Worm (Caenorhabditis elegans) whole organism, young adult: ENCODE data around the gene Y45G5AM.5.

Experiments
- F10E7.11 ChIP-seq: sonication (generic microtip); optimal IDR thresholded peaks from 2 replicates; lab custom pipeline; 2017; ENCODE audit warnings: mild to moderate bottlenecking, missing genetic modification characterization, moderate library complexity, missing compliant biosample characterization
- F33H1.4 ChIP-seq: fragments of 200-800 bp; sonication (Bioruptor generic); IDR thresholded peaks from 2 replicates; pipeline ENCODE4 v1.3.6; 2022; ENCODE audit warnings: missing genetic modification reagents, missing genetic modification characterization, missing compliant biosample characterization
- F39B2.1 ChIP-seq: fragments of 200-800 bp; sonication (Bioruptor generic); IDR thresholded peaks from 2 replicates; pipeline ENCODE4 v1.3.6; 2022; ENCODE audit warnings: missing genetic modification reagents, missing genetic modification characterization, missing compliant biosample characterization
- F49E8.2 ChIP-seq: sonication (generic microtip); optimal IDR thresholded peaks from 3 replicates; lab custom pipeline; 2017; ENCODE audit warnings: missing genetic modification characterization, mild to moderate bottlenecking, missing compliant biosample characterization, antibody characterized with exemption, moderate library complexity; ENCODE audit not compliant: insufficient read depth
- Y53G8AR.9 ChIP-seq: fragments of 200-800 bp; sonication (Bioruptor generic); conservative IDR thresholded peaks from 2 replicates; pipeline ENCODE4 v1.3.6; 2022; ENCODE audit warnings: missing genetic modification reagents, missing genetic modification characterization, missing compliant biosample characterization
- ama-1 ChIP-seq, 3 experiments: fragments of 150-350 bp in 1 of 3; sonication (generic microtip) in 2 of 3; optimal IDR thresholded peaks; 2 replicates each; lab custom pipeline; 2014 to 2018; ENCODE audit warnings: missing biosample characterization in 2 of 3, missing genetic modification characterization in 2 of 3, missing genetic modification reagents in 2 of 3
- attf-5 ChIP-seq: fragments of 200-800 bp; sonication (Bioruptor generic); optimal IDR thresholded peaks from 2 replicates; lab custom pipeline; 2018; ENCODE audit warnings: mild to moderate bottlenecking, missing genetic modification characterization, missing compliant biosample characterization
- bed-2 ChIP-seq: fragments of 200-800 bp; sonication (Bioruptor generic); IDR thresholded peaks from 2 replicates; pipeline ENCODE4 v1.3.6; 2022; ENCODE audit warnings: missing genetic modification reagents, missing genetic modification characterization, missing compliant biosample characterization
- cebp-2 ChIP-seq: fragments of 200-800 bp; sonication (Bioruptor generic); IDR thresholded peaks from 2 replicates; pipeline ENCODE4 v1.3.6; 2022; ENCODE audit warnings: missing genetic modification characterization, missing compliant biosample characterization
- ceh-79 ChIP-seq: sonication (generic microtip); optimal IDR thresholded peaks from 2 replicates; lab custom pipeline; 2017; ENCODE audit warnings: mild to moderate bottlenecking, missing genetic modification characterization, missing compliant biosample characterization
- dox-1 ChIP-seq: fragments of 200-800 bp; sonication (Bioruptor generic); IDR thresholded peaks from 2 replicates; pipeline ENCODE4 v1.3.6; 2022; ENCODE audit warnings: missing genetic modification reagents, missing genetic modification characterization, missing compliant biosample characterization
- ekl-4 ChIP-seq: fragments of 200-800 bp; sonication (Bioruptor generic); IDR thresholded peaks from 2 replicates; pipeline ENCODE4 v1.3.6; 2022; ENCODE audit warnings: missing genetic modification reagents, missing genetic modification characterization, missing compliant biosample characterization
- fkh-3 ChIP-seq: sonication (generic microtip); optimal IDR thresholded peaks from 2 replicates; lab custom pipeline; 2016; ENCODE audit warnings: mild to moderate bottlenecking, missing genetic modification characterization, missing compliant biosample characterization
- him-1 ChIP-seq: sonication (generic microtip); optimal IDR thresholded peaks from 2 replicates; lab custom pipeline; 2016; ENCODE audit warnings: missing genotype, missing genetic modification reagents, missing genetic modification characterization, missing compliant biosample characterization
- hrde-1 ChIP-seq: sonication (generic microtip); optimal IDR thresholded peaks from 2 replicates; lab custom pipeline; 2016; ENCODE audit warnings: missing genetic modification characterization, mild to moderate bottlenecking, missing compliant biosample characterization, moderate library complexity, missing genotype, missing genetic modification reagents, borderline replicate concordance
- let-526 ChIP-seq: fragments of 200-800 bp; sonication (Bioruptor generic); IDR thresholded peaks from 2 replicates; pipeline ENCODE4 v1.3.6; 2022; ENCODE audit warnings: missing genetic modification reagents, missing genetic modification characterization, missing compliant biosample characterization
- let-607 ChIP-seq, 2 experiments: fragments of 200-800 bp in 1 of 2; sonication (Bioruptor generic) in 1 of 2; sonication (generic microtip) in 1 of 2; optimal IDR thresholded peaks; 2 replicates each; lab custom pipeline; 2016 to 2018; ENCODE audit warnings: mild to moderate bottlenecking in 2 of 2, missing compliant biosample characterization in 2 of 2, missing genetic modification characterization in 2 of 2, moderate library complexity in 2 of 2, missing genotype in 1 of 2
- lin-26 ChIP-seq: fragments of 200-800 bp; sonication (Bioruptor generic); IDR thresholded peaks from 2 replicates; pipeline ENCODE4 v1.3.6; 2022; ENCODE audit warnings: missing genetic modification reagents, missing genetic modification characterization, missing compliant biosample characterization
- lin-35 ChIP-seq, 3 experiments: fragments of 150-350 bp in 2 of 3; sonication (generic microtip) in 1 of 3; optimal IDR thresholded peaks; 2 replicates each; lab custom pipeline; 2014 to 2018; ENCODE audit warnings: missing biosample characterization in 3 of 3, missing genetic modification characterization in 3 of 3, missing genetic modification reagents in 3 of 3
- madf-3 ChIP-seq: fragments of 200-800 bp; sonication (Bioruptor generic); IDR thresholded peaks from 2 replicates; pipeline ENCODE4 v1.3.6; 2022; ENCODE audit warnings: missing genetic modification reagents, missing genetic modification characterization, missing compliant biosample characterization
- nfya-1 ChIP-seq: sonication (generic microtip); optimal IDR thresholded peaks from 2 replicates; lab custom pipeline; 2017; ENCODE audit warnings: antibody characterized with exemption, missing compliant biosample characterization, missing genetic modification characterization, borderline replicate concordance; ENCODE audit not compliant: insufficient read depth
- nfyb-1 ChIP-seq: fragments of 200-800 bp; sonication (Bioruptor generic); IDR thresholded peaks from 2 replicates; pipeline ENCODE4 v1.3.6; 2022; ENCODE audit warnings: missing genetic modification reagents, missing genetic modification characterization, missing compliant biosample characterization
- nhr-120 ChIP-seq: fragments of 200-800 bp; sonication (Bioruptor generic); IDR thresholded peaks from 2 replicates; pipeline ENCODE4 v1.3.6; 2022; ENCODE audit warnings: missing genetic modification characterization, missing compliant biosample characterization
- nhr-179 ChIP-seq: sonication (generic microtip); optimal IDR thresholded peaks from 2 replicates; lab custom pipeline; 2016; ENCODE audit warnings: mild to moderate bottlenecking, missing genetic modification characterization, missing compliant biosample characterization
- nhr-27 ChIP-seq: fragments of 200-800 bp; sonication (Bioruptor generic); optimal IDR thresholded peaks from 2 replicates; lab custom pipeline; 2018; ENCODE audit warnings: mild to moderate bottlenecking, missing genetic modification characterization, moderate library complexity, missing compliant biosample characterization
- nhr-80 ChIP-seq: sonication (generic microtip); optimal IDR thresholded peaks from 2 replicates; lab custom pipeline; 2016; ENCODE audit warnings: missing genetic modification characterization, missing compliant biosample characterization
- repo-1 ChIP-seq: sonication (generic microtip); optimal IDR thresholded peaks from 2 replicates; lab custom pipeline; 2017; ENCODE audit warnings: mild to moderate bottlenecking, missing genetic modification characterization, missing compliant biosample characterization
- snpc-4 ChIP-seq, 5 experiments: fragments of 150-350 bp in 1 of 5; sonication (generic microtip) in 4 of 5; optimal IDR thresholded peaks; 2 replicates each; lab custom pipeline; 2014 to 2018; ENCODE audit warnings: missing genetic modification characterization in 5 of 5, missing biosample characterization in 3 of 5, antibody characterized with exemption in 2 of 5, mild to moderate bottlenecking in 2 of 5, missing compliant biosample characterization in 2 of 5, missing genotype in 2 of 5, moderate library complexity in 2 of 5, missing genetic modification reagents in 1 of 5
- somi-1 ChIP-seq: fragments of 200-800 bp; sonication (Bioruptor generic); optimal IDR thresholded peaks from 2 replicates; lab custom pipeline; 2018; ENCODE audit warnings: mild to moderate bottlenecking, missing genetic modification characterization, missing compliant biosample characterization
- sptf-2 ChIP-seq: fragments of 200-800 bp; sonication (Bioruptor generic); optimal IDR thresholded peaks from 2 replicates; lab custom pipeline; 2018; ENCODE audit warnings: mild to moderate bottlenecking, missing genetic modification characterization, missing compliant biosample characterization
- unc-130 ChIP-seq: sonication (generic microtip); optimal IDR thresholded peaks from 2 replicates; lab custom pipeline; 2016; ENCODE audit warnings: missing genetic modification reagents, missing genetic modification characterization, missing compliant biosample characterization
- unc-62 ChIP-seq: fragments of 150-350 bp; optimal IDR thresholded peaks from 2 replicates; lab custom pipeline; 2014; ENCODE audit warnings: missing biosample characterization, missing genetic modification reagents, missing genetic modification characterization
- ztf-22 ChIP-seq: fragments of 200-800 bp; sonication (Bioruptor generic); optimal IDR thresholded peaks from 2 replicates; lab custom pipeline; 2018; ENCODE audit warnings: mild to moderate bottlenecking, missing genetic modification characterization, moderate library complexity, missing compliant biosample characterization
- ztf-26 ChIP-seq: sonication (generic microtip); optimal IDR thresholded peaks from 2 replicates; lab custom pipeline; 2017; ENCODE audit warnings: missing genetic modification characterization, missing compliant biosample characterization
- ztf-28 ChIP-seq: fragments of 200-800 bp; sonication (Bioruptor generic); IDR thresholded peaks from 2 replicates; pipeline ENCODE4 v1.3.6; 2022; ENCODE audit warnings: missing genetic modification reagents, missing genetic modification characterization, missing compliant biosample characterization

The Y45G5AM.5 gene

ce11 chrV:4186453-4187143 is 26.4 kb downstream of the Y45G5AM.5 start (continued):
- TF ChIP-seq bed-2 (GFP tag; lab: Robert Waterston, UW) (no peak), fkh-3 (tag; lab: Kevin White, UChicago) (no peak), lin-26 (GFP tag; lab: Robert Waterston, UW) (peak; percentile 50; the same call in 1 of the 2 replicates), ama-1 (optimal IDR thresholded peaks at IDR 0.05; lab: Kevin White, UChicago) (peak; percentile 15), ama-1 (GFP tag; optimal IDR thresholded peaks at IDR 0.05; lab: Kevin White, UChicago) (no peak), dox-1 (no peak), sptf-2 (GFP tag; lab: Kevin White, UChicago) (no peak), F10E7.11 (tag; lab: Kevin White, UChicago) (no peak), nfya-1 (tag; lab: Kevin White, UChicago) (no peak), nfyb-1 (GFP tag; lab: Robert Waterston, UW) (peak; percentile 78), let-607 (tag; optimal IDR thresholded peaks at IDR 0.05; lab: Kevin White, UChicago) (no peak), ztf-22 (GFP tag; lab: Kevin White, UChicago) (peak; percentile 62), ztf-28 (GFP tag; lab: Robert Waterston, UW) (no peak), nhr-179 (tag; lab: Kevin White, UChicago) (no peak), F39B2.1 (no peak), unc-62 (GFP tag; lab: Kevin White, UChicago) (no peak), nhr-120 (no peak), attf-5 (GFP tag; lab: Kevin White, UChicago) (no peak), let-526 (GFP tag; lab: Robert Waterston, UW) (0 out of 2 replicates have a peak, but pooled peaks have one; percentile 19), madf-3 (GFP tag; lab: Robert Waterston, UW) (no peak), F33H1.4 (GFP tag; lab: Robert Waterston, UW) (no peak), ceh-79 (peak; percentile 42), him-1 (tag; lab: Kevin White, UChicago) (no peak), nhr-80 (tag; lab: Kevin White, UChicago) (peak; percentile 42), lin-35 (GFP tag; optimal IDR thresholded peaks at IDR 0.05; lab: Kevin White, UChicago) (peak in 1 of 3 experiments; percentile 17), somi-1 (GFP tag; lab: Kevin White, UChicago) (peak; percentile 26), ekl-4 (peak; percentile 31; the same call in 1 of the 2 replicates)

ce11 chrV:4187144-4187485 is 26.9 kb downstream of the Y45G5AM.5 start, which contains the start of gene nhr-114:
TSS of gene nhr-114 (plus strand) at chrV:4187202.
- TF ChIP-seq nhr-80 (tag; lab: Kevin White, UChicago) (peak; percentile 26), Y53G8AR.9 (0 out of 2 replicates have a peak, but pooled peaks have one; percentile 27), unc-130 (no peak), snpc-4 (GFP tag; optimal IDR thresholded peaks at IDR 0.05; lab: Kevin White, UChicago) (no peak), snpc-4 (tag; optimal IDR thresholded peaks at IDR 0.05; lab: Kevin White, UChicago) (peak in 2 of 4 experiments; percentile 16 to 78)

- TF ChIP-seq ztf-26 (tag; lab: Kevin White, UChicago) (peak; percentile 52), nhr-27 (no peak), cebp-2 (no peak), repo-1 (tag; lab: Kevin White, UChicago) (peak; percentile 66), attf-5 (GFP tag; lab: Kevin White, UChicago) (no peak), F49E8.2 (no peak), hrde-1 (tag; lab: Kevin White, UChicago) (no peak)
Observed at ce11 chrV:4189618-4190017, 29.4 kb downstream of the Y45G5AM.5 start.
